Worm (Caenorhabditis elegans) whole organism, L1 larva: Measurements from ENCODE around the gene cyp-25A4.

ENCODE experiments used
- C16A3.4 ChIP-seq: fragments of 150-350 bp; optimal IDR thresholded peaks from 2 replicates; lab custom pipeline; 2014; ENCODE audit warnings: missing biosample characterization, missing genetic modification characterization
- alr-1 ChIP-seq: fragments of 200-800 bp; sonication (Bioruptor generic); optimal IDR thresholded peaks from 2 replicates; lab custom pipeline; 2018; ENCODE audit warnings: borderline replicate concordance, mild to moderate bottlenecking, missing genetic modification characterization, missing compliant biosample characterization
- aly-2 ChIP-seq: fragments of 150-350 bp; optimal IDR thresholded peaks from 2 replicates; lab custom pipeline; 2014; ENCODE audit warnings: missing biosample characterization, missing genetic modification characterization
- ama-1 ChIP-seq: fragments of 150-350 bp; optimal IDR thresholded peaks from 2 replicates; lab custom pipeline; 2014
- blmp-1 ChIP-seq: fragments of 150-350 bp; optimal IDR thresholded peaks from 2 replicates; lab custom pipeline; 2014; ENCODE audit warnings: missing biosample characterization, missing genetic modification characterization
- ceh-82 ChIP-seq, 3 experiments: fragments of 150-350 bp in 1 of 3; sonication (generic microtip) in 2 of 3; optimal IDR thresholded peaks; 2 replicates each; lab custom pipeline; 2014 to 2017; ENCODE audit warnings: missing biosample characterization in 3 of 3, missing genetic modification characterization in 3 of 3
- ceh-88 ChIP-seq: fragments of 200-800 bp; sonication (Bioruptor generic); IDR thresholded peaks from 2 replicates; pipeline ENCODE4 v1.3.6; 2022; ENCODE audit warnings: missing genetic modification characterization, missing compliant biosample characterization
- efl-1 ChIP-seq, 4 experiments: fragments of 150-350 bp; optimal IDR thresholded peaks in 3 of 4; peaks in 1 of 4; 1 replicate in 1 of 4; 2 replicates in 3 of 4; lab custom pipeline; 2014; ENCODE audit warnings: missing biosample characterization in 2 of 4, missing genetic modification characterization in 2 of 4, missing genetic modification reagents in 2 of 4
- elt-2 ChIP-seq: sonication (generic microtip); optimal IDR thresholded peaks from 2 replicates; lab custom pipeline; 2016; ENCODE audit warnings: missing genetic modification characterization, mild to moderate bottlenecking, inconsistent platforms, missing compliant biosample characterization, missing genetic modification reagents
- elt-3 ChIP-seq, 6 experiments: fragments of 150-350 bp in 1 of 6; sonication (generic microtip); optimal IDR thresholded peaks; 2 replicates each; lab custom pipeline; 2017 to 2018; ENCODE audit warnings: missing biosample characterization in 6 of 6, missing genetic modification characterization in 6 of 6, inconsistent platforms in 1 of 6
- ets-5 ChIP-seq: fragments of 200-800 bp; sonication (Bioruptor generic); IDR thresholded peaks from 2 replicates; pipeline ENCODE4 v1.3.6; 2022; ENCODE audit warnings: missing genetic modification characterization, missing compliant biosample characterization
- fkh-10 ChIP-seq: sonication (generic microtip); optimal IDR thresholded peaks from 2 replicates; lab custom pipeline; 2017; ENCODE audit warnings: missing biosample characterization, missing genetic modification reagents, missing genetic modification characterization
- fkh-4 ChIP-seq: sonication (generic microtip); optimal IDR thresholded peaks from 2 replicates; lab custom pipeline; 2016; ENCODE audit warnings: missing compliant biosample characterization, missing genetic modification characterization, borderline replicate concordance
- fos-1 ChIP-seq: fragments of 150-350 bp; optimal IDR thresholded peaks from 2 replicates; lab custom pipeline; 2014; ENCODE audit warnings: missing biosample characterization, missing genetic modification characterization
- grh-1 ChIP-seq: fragments of 200-800 bp; sonication (Bioruptor generic); IDR thresholded peaks from 2 replicates; pipeline ENCODE4 v1.3.6; 2022; ENCODE audit warnings: missing genetic modification reagents, missing genetic modification characterization, missing compliant biosample characterization
- hlh-17 ChIP-seq: fragments of 200-800 bp; sonication (Bioruptor generic); optimal IDR thresholded peaks from 2 replicates; lab custom pipeline; 2018; ENCODE audit warnings: missing genetic modification characterization, mild to moderate bottlenecking, missing compliant biosample characterization, moderate library complexity, borderline replicate concordance
- hpl-2 ChIP-seq: fragments of 150-350 bp; optimal IDR thresholded peaks from 2 replicates; lab custom pipeline; 2014; ENCODE audit warnings: missing biosample characterization, missing genetic modification reagents, missing genetic modification characterization
- isw-1 ChIP-seq: fragments of 200-800 bp; sonication (Bioruptor generic); IDR thresholded peaks from 2 replicates; pipeline ENCODE4 v1.3.6; 2022; ENCODE audit warnings: missing genetic modification characterization, missing compliant biosample characterization
- jun-1 ChIP-seq: fragments of 150-350 bp; optimal IDR thresholded peaks from 2 replicates; lab custom pipeline; 2014; ENCODE audit warnings: missing biosample characterization, missing genetic modification reagents, missing genetic modification characterization
- lin-35 ChIP-seq, 2 experiments: fragments of 150-350 bp; optimal IDR thresholded peaks; 2 replicates each; lab custom pipeline; 2014; ENCODE audit warnings: missing biosample characterization in 2 of 2, missing genetic modification characterization in 2 of 2, missing genetic modification reagents in 2 of 2
- lin-39 ChIP-seq: fragments of 150-350 bp; optimal IDR thresholded peaks from 2 replicates; lab custom pipeline; 2014; ENCODE audit warnings: missing biosample characterization, missing genetic modification reagents, missing genetic modification characterization
- lir-3 ChIP-seq: sonication (generic microtip); optimal IDR thresholded peaks from 2 replicates; lab custom pipeline; 2016; ENCODE audit warnings: mild to moderate bottlenecking, missing genetic modification characterization, moderate library complexity, missing compliant biosample characterization; ENCODE audit not compliant: poor library complexity
- mab-9 ChIP-seq: fragments of 200-800 bp; sonication (Bioruptor generic); IDR thresholded peaks from 2 replicates; pipeline ENCODE4 v1.3.6; 2022; ENCODE audit warnings: missing genetic modification reagents, missing genetic modification characterization, missing compliant biosample characterization
- mdl-1 ChIP-seq, 2 experiments: fragments of 150-350 bp; optimal IDR thresholded peaks; 2 replicates each; lab custom pipeline; 2014 to 2017; ENCODE audit warnings: missing biosample characterization in 2 of 2, missing genetic modification characterization in 2 of 2, inconsistent platforms in 1 of 2
- nhr-47 ChIP-seq: sonication (generic microtip); optimal IDR thresholded peaks from 2 replicates; lab custom pipeline; 2016; ENCODE audit warnings: mild to moderate bottlenecking, missing genetic modification characterization, moderate library complexity, missing compliant biosample characterization
- nhr-76 ChIP-seq: sonication (generic microtip); optimal IDR thresholded peaks from 2 replicates; lab custom pipeline; 2017; ENCODE audit warnings: missing biosample characterization, missing genetic modification characterization
- nhr-90 ChIP-seq: sonication (generic microtip); optimal IDR thresholded peaks from 2 replicates; lab custom pipeline; 2016; ENCODE audit warnings: mild to moderate bottlenecking, missing genetic modification characterization, missing compliant biosample characterization; ENCODE audit not compliant: poor library complexity
- snpc-4 ChIP-seq: fragments of 150-350 bp; optimal IDR thresholded peaks from 2 replicates; lab custom pipeline; 2014; ENCODE audit warnings: missing biosample characterization, missing genetic modification characterization
- sox-4 ChIP-seq: sonication (generic microtip); optimal IDR thresholded peaks from 2 replicates; lab custom pipeline; 2016; ENCODE audit warnings: missing genetic modification characterization, missing compliant biosample characterization
- sup-37 ChIP-seq: fragments of 200-800 bp; sonication (Bioruptor generic); optimal IDR thresholded peaks from 2 replicates; lab custom pipeline; 2018; ENCODE audit warnings: mild to moderate bottlenecking, missing genetic modification characterization, missing compliant biosample characterization
- swsn-7 ChIP-seq: sonication (generic microtip); optimal IDR thresholded peaks from 2 replicates; lab custom pipeline; 2016; ENCODE audit warnings: missing genetic modification characterization, missing compliant biosample characterization
- tlp-1 ChIP-seq: fragments of 150-350 bp; optimal IDR thresholded peaks from 2 replicates; lab custom pipeline; 2014; ENCODE audit warnings: missing biosample characterization, missing genetic modification characterization
- unc-130 ChIP-seq: fragments of 150-350 bp; optimal IDR thresholded peaks from 2 replicates; lab custom pipeline; 2017; ENCODE audit warnings: missing biosample characterization, missing genetic modification characterization, inconsistent platforms
- unc-30 ChIP-seq: sonication (generic microtip); optimal IDR thresholded peaks from 2 replicates; lab custom pipeline; 2017; ENCODE audit warnings: missing biosample characterization, missing genetic modification characterization
- unc-86 ChIP-seq: sonication (generic microtip); optimal IDR thresholded peaks from 2 replicates; lab custom pipeline; 2016; ENCODE audit warnings: missing genetic modification characterization, missing compliant biosample characterization
- vab-15 ChIP-seq: sonication (generic microtip); optimal IDR thresholded peaks from 2 replicates; lab custom pipeline; 2017; ENCODE audit warnings: missing genotype, mild to moderate bottlenecking, missing genetic modification characterization, missing compliant biosample characterization
- xbp-1 ChIP-seq: sonication (generic microtip); optimal IDR thresholded peaks from 2 replicates; lab custom pipeline; 2016; ENCODE audit warnings: missing genetic modification characterization, missing compliant biosample characterization
- ztf-4 ChIP-seq: fragments of 150-350 bp; optimal IDR thresholded peaks from 2 replicates; lab custom pipeline; 2014; ENCODE audit warnings: missing biosample characterization, missing genetic modification characterization

The cyp-25A4 gene

DNA sequence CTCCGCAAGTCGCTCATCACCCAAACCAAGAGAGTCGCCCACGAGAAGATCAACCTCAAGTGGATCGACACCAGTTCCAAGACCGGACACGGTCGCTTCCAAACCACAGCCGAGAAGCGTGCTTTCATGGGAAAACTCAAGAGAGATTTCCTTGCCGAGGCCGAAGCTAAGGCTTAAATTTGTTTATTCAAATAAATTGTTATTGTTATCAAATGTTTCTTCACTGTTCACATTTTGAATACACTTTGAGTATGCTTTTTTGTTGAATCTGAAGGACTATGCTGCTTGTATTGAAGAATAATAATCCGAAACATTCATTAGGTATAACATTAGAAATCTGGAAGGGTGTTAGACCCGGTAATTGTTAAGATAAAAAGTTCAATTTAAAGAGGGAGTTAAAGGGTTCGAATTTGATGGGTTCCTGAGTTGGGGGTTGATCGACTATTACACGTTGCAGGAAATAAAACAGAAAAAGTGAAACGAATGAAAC, 17.5 kb upstream of the cyp-25A4 start (continued):
- no peak for TF ChIP-seq lir-3 (tag; lab: Kevin White, UChicago)
- no peak for TF ChIP-seq ceh-82 (tag; optimal IDR thresholded peaks at IDR 0.05; lab: Kevin White, UChicago)
- peak; percentile 6 for TF ChIP-seq nhr-47
- no peak for TF ChIP-seq elt-2
- no peak for TF ChIP-seq sox-4
- TF ChIP-seq lin-35 (GFP tag; optimal IDR thresholded peaks at IDR 0.05; lab: Kevin White, UChicago) = peak in 1 of 2 experiments; percentile 15
- peak; percentile 66 for TF ChIP-seq fos-1 (tag; lab: Kevin White, UChicago)
- peak; percentile 31 for TF ChIP-seq ama-1 (lab: Kevin White, UChicago)
- TF ChIP-seq efl-1 (optimal IDR thresholded peaks at IDR 0.05; lab: Kevin White, UChicago) = peak; percentile 1 to 5
- peak in 1 of 2 experiments; percentile 86 for TF ChIP-seq efl-1 (GFP tag; optimal IDR thresholded peaks at IDR 0.05 in 1 of 2; lab: Kevin White, UChicago)
- TF ChIP-seq aly-2 (tag; lab: Kevin White, UChicago) = peak; percentile 67
- no peak for TF ChIP-seq unc-130 (tag; lab: Kevin White, UChicago)
- TF ChIP-seq jun-1 (tag; lab: Kevin White, UChicago) = no peak
- no peak for TF ChIP-seq ets-5 (GFP tag; lab: Robert Waterston, UW)
- TF ChIP-seq ceh-88 = no peak
- no peak for TF ChIP-seq swsn-7 (tag; lab: Kevin White, UChicago)
- no peak for TF ChIP-seq unc-30 (tag; lab: Kevin White, UChicago)
- no peak for TF ChIP-seq grh-1
- no peak for TF ChIP-seq tlp-1
- peak; percentile 19 for TF ChIP-seq xbp-1
- TF ChIP-seq C16A3.4 (tag; lab: Kevin White, UChicago) = peak; percentile 7
- TF ChIP-seq hpl-2 = peak; percentile 44
- no peak for TF ChIP-seq ztf-4 (tag; lab: Kevin White, UChicago)
- no peak for TF ChIP-seq fkh-10 (GFP tag; lab: Kevin White, UChicago)
- no peak for TF ChIP-seq isw-1
- TF ChIP-seq lin-39 (tag; lab: Kevin White, UChicago) = no peak
- no peak for TF ChIP-seq mdl-1 (tag; optimal IDR thresholded peaks at IDR 0.05; lab: Kevin White, UChicago)
- TF ChIP-seq nhr-90 = peak; percentile 17
- no peak for TF ChIP-seq snpc-4 (tag; lab: Kevin White, UChicago)
- TF ChIP-seq nhr-76 (tag; lab: Kevin White, UChicago) = no peak
- no peak for TF ChIP-seq elt-3 (tag; optimal IDR thresholded peaks at IDR 0.05; lab: Kevin White, UChicago)
- no peak for TF ChIP-seq mab-9 (GFP tag; lab: Robert Waterston, UW)

ce11 chrIII:3867937-3868929, 16.4 kb upstream of the cyp-25A4 start:
- no peak for TF ChIP-seq efl-1 (optimal IDR thresholded peaks at IDR 0.05; lab: Kevin White, UChicago)
- peak in 1 of 2 experiments; percentile 77 for TF ChIP-seq efl-1 (GFP tag; optimal IDR thresholded peaks at IDR 0.05 in 1 of 2; lab: Kevin White, UChicago)
- TF ChIP-seq fkh-4 (tag; lab: Kevin White, UChicago) = no peak
- peak; percentile 80 for TF ChIP-seq alr-1 (tag; lab: Kevin White, UChicago)
- no peak for TF ChIP-seq blmp-1 (tag; lab: Kevin White, UChicago)
- TF ChIP-seq unc-86 (tag; lab: Kevin White, UChicago) = no peak
- peak; percentile 14 for TF ChIP-seq vab-15
- no peak for TF ChIP-seq sup-37
- no peak for TF ChIP-seq hlh-17 (GFP tag; lab: Kevin White, UChicago)
